Worm (Caenorhabditis elegans) whole organism, young adult: Measurements from ENCODE around the gene mai-1.

Experiments used
- B0019.2 ChIP-seq: fragments of 200-800 bp; sonication (Bioruptor generic); conservative IDR thresholded peaks from 2 replicates; pipeline ENCODE4 v1.3.6; 2022; ENCODE audit warnings: missing genetic modification reagents, missing genetic modification characterization, missing compliant biosample characterization
- C06A6.2 ChIP-seq: fragments of 200-800 bp; sonication (Bioruptor generic); conservative IDR thresholded peaks from 2 replicates; pipeline ENCODE4 v1.3.6; 2022; ENCODE audit warnings: missing genetic modification characterization, missing compliant biosample characterization
- D2030.7 ChIP-seq: fragments of 200-800 bp; sonication (Bioruptor generic); IDR thresholded peaks from 2 replicates; pipeline ENCODE4 v1.3.6; 2022; ENCODE audit warnings: missing genetic modification reagents, missing genetic modification characterization, missing compliant biosample characterization
- F39B2.1 ChIP-seq: fragments of 200-800 bp; sonication (Bioruptor generic); IDR thresholded peaks from 2 replicates; pipeline ENCODE4 v1.3.6; 2022; ENCODE audit warnings: missing genetic modification reagents, missing genetic modification characterization, missing compliant biosample characterization
- F49E8.2 ChIP-seq: sonication (generic microtip); optimal IDR thresholded peaks from 3 replicates; lab custom pipeline; 2017; ENCODE audit warnings: missing genetic modification characterization, mild to moderate bottlenecking, missing compliant biosample characterization, antibody characterized with exemption, moderate library complexity; ENCODE audit not compliant: insufficient read depth
- K12H6.12 ChIP-seq: fragments of 200-800 bp; sonication (Bioruptor generic); optimal IDR thresholded peaks from 2 replicates; lab custom pipeline; 2018; ENCODE audit warnings: mild to moderate bottlenecking, missing genetic modification characterization, missing compliant biosample characterization
- T26A5.8 ChIP-seq: sonication (generic microtip); optimal IDR thresholded peaks from 2 replicates; lab custom pipeline; 2016; ENCODE audit warnings: missing genetic modification characterization, missing compliant biosample characterization
- Y53F4B.3 ChIP-seq: fragments of 200-800 bp; sonication (Bioruptor generic); IDR thresholded peaks from 2 replicates; pipeline ENCODE4 v1.3.6; 2022; ENCODE audit warnings: missing genetic modification reagents, missing genetic modification characterization, missing compliant biosample characterization
- Y79H2A.3 ChIP-seq: fragments of 200-800 bp; sonication (Bioruptor generic); conservative IDR thresholded peaks from 2 replicates; pipeline ENCODE4 v1.3.6; 2022; ENCODE audit warnings: missing genetic modification reagents, missing genetic modification characterization, missing compliant biosample characterization
- Y95B8A.8 ChIP-seq: fragments of 200-800 bp; sonication (Bioruptor generic); IDR thresholded peaks from 2 replicates; pipeline ENCODE4 v1.3.6; 2022; ENCODE audit warnings: missing genetic modification reagents, missing genetic modification characterization, missing compliant biosample characterization
- ZK185.1 ChIP-seq: sonication (generic microtip); optimal IDR thresholded peaks from 2 replicates; lab custom pipeline; 2016; ENCODE audit warnings: mild to moderate bottlenecking, missing genetic modification characterization, missing compliant biosample characterization; ENCODE audit not compliant: poor library complexity, severe bottlenecking
- akir-1 ChIP-seq: fragments of 200-800 bp; sonication (Bioruptor generic); optimal IDR thresholded peaks from 2 replicates; lab custom pipeline; 2018; ENCODE audit warnings: mild to moderate bottlenecking, missing genetic modification characterization, moderate library complexity, missing compliant biosample characterization
- aptf-2 ChIP-seq: fragments of 200-800 bp; sonication (Bioruptor generic); conservative IDR thresholded peaks from 2 replicates; pipeline ENCODE4 v1.3.6; 2022; ENCODE audit warnings: missing genetic modification reagents, missing genetic modification characterization, missing compliant biosample characterization
- athp-1 ChIP-seq: sonication (generic microtip); optimal IDR thresholded peaks from 2 replicates; lab custom pipeline; 2017; ENCODE audit warnings: mild to moderate bottlenecking, missing genetic modification characterization, missing compliant biosample characterization
- attf-6 ChIP-seq: fragments of 200-800 bp; sonication (Bioruptor generic); IDR thresholded peaks from 2 replicates; pipeline ENCODE4 v1.3.6; 2022; ENCODE audit warnings: missing genetic modification reagents, missing genetic modification characterization, missing compliant biosample characterization
- bed-1 ChIP-seq: fragments of 200-800 bp; sonication (Bioruptor generic); IDR thresholded peaks from 2 replicates; pipeline ENCODE4 v1.3.6; 2022; ENCODE audit warnings: missing genetic modification reagents, missing genetic modification characterization, missing compliant biosample characterization
- ceh-100 ChIP-seq: fragments of 200-800 bp; sonication (Bioruptor generic); IDR thresholded peaks from 2 replicates; pipeline ENCODE4 v1.3.6; 2022; ENCODE audit warnings: missing genetic modification reagents, missing genetic modification characterization, missing compliant biosample characterization
- ceh-58 ChIP-seq: fragments of 200-800 bp; sonication (Bioruptor generic); IDR thresholded peaks from 2 replicates; pipeline ENCODE4 v1.3.6; 2022; ENCODE audit warnings: missing genetic modification characterization, missing compliant biosample characterization
- egl-18 ChIP-seq: fragments of 200-800 bp; sonication (Bioruptor generic); IDR thresholded peaks from 2 replicates; pipeline ENCODE4 v1.3.6; 2022; ENCODE audit warnings: missing genetic modification reagents, missing genetic modification characterization, missing compliant biosample characterization
- egl-44 ChIP-seq: fragments of 200-800 bp; sonication (Bioruptor generic); IDR thresholded peaks from 2 replicates; pipeline ENCODE4 v1.3.6; 2022; ENCODE audit warnings: missing genetic modification reagents, missing genetic modification characterization, missing compliant biosample characterization
- ets-4 ChIP-seq: fragments of 200-800 bp; sonication (Bioruptor generic); optimal IDR thresholded peaks from 2 replicates; lab custom pipeline; 2018; ENCODE audit warnings: mild to moderate bottlenecking, missing genetic modification characterization, missing compliant biosample characterization
- fkh-3 ChIP-seq: sonication (generic microtip); optimal IDR thresholded peaks from 2 replicates; lab custom pipeline; 2016; ENCODE audit warnings: mild to moderate bottlenecking, missing genetic modification characterization, missing compliant biosample characterization
- him-1 ChIP-seq: sonication (generic microtip); optimal IDR thresholded peaks from 2 replicates; lab custom pipeline; 2016; ENCODE audit warnings: missing genotype, missing genetic modification reagents, missing genetic modification characterization, missing compliant biosample characterization
- hrde-1 ChIP-seq: sonication (generic microtip); optimal IDR thresholded peaks from 2 replicates; lab custom pipeline; 2016; ENCODE audit warnings: missing genetic modification characterization, mild to moderate bottlenecking, missing compliant biosample characterization, moderate library complexity, missing genotype, missing genetic modification reagents, borderline replicate concordance
- let-526 ChIP-seq: fragments of 200-800 bp; sonication (Bioruptor generic); IDR thresholded peaks from 2 replicates; pipeline ENCODE4 v1.3.6; 2022; ENCODE audit warnings: missing genetic modification reagents, missing genetic modification characterization, missing compliant biosample characterization
- let-607 ChIP-seq, 2 experiments: fragments of 200-800 bp in 1 of 2; sonication (Bioruptor generic) in 1 of 2; sonication (generic microtip) in 1 of 2; optimal IDR thresholded peaks; 2 replicates each; lab custom pipeline; 2016 to 2018; ENCODE audit warnings: mild to moderate bottlenecking in 2 of 2, missing compliant biosample characterization in 2 of 2, missing genetic modification characterization in 2 of 2, moderate library complexity in 2 of 2, missing genotype in 1 of 2
- lin-40 ChIP-seq: sonication (generic microtip); optimal IDR thresholded peaks from 2 replicates; lab custom pipeline; 2016; ENCODE audit warnings: missing genetic modification characterization, mild to moderate bottlenecking, missing compliant biosample characterization, missing genotype, missing genetic modification reagents
- madf-10 ChIP-seq: sonication (generic microtip); optimal IDR thresholded peaks from 2 replicates; lab custom pipeline; 2016; ENCODE audit warnings: mild to moderate bottlenecking, missing genetic modification characterization, missing compliant biosample characterization
- madf-6 ChIP-seq: fragments of 200-800 bp; sonication (Bioruptor generic); IDR thresholded peaks from 2 replicates; pipeline ENCODE4 v1.3.6; 2022; ENCODE audit warnings: missing genetic modification reagents, missing genetic modification characterization, missing compliant biosample characterization
- madf-8 ChIP-seq: fragments of 200-800 bp; sonication (Bioruptor generic); conservative IDR thresholded peaks from 2 replicates; pipeline ENCODE4 v1.3.6; 2022; ENCODE audit warnings: missing genetic modification reagents, missing genetic modification characterization, missing compliant biosample characterization
- mel-28 ChIP-seq: sonication (generic microtip); optimal IDR thresholded peaks from 2 replicates; lab custom pipeline; 2016; ENCODE audit warnings: borderline replicate concordance, mild to moderate bottlenecking, missing genetic modification characterization, missing compliant biosample characterization
- nfya-1 ChIP-seq: sonication (generic microtip); optimal IDR thresholded peaks from 2 replicates; lab custom pipeline; 2017; ENCODE audit warnings: antibody characterized with exemption, missing compliant biosample characterization, missing genetic modification characterization, borderline replicate concordance; ENCODE audit not compliant: insufficient read depth
- nhr-179 ChIP-seq: sonication (generic microtip); optimal IDR thresholded peaks from 2 replicates; lab custom pipeline; 2016; ENCODE audit warnings: mild to moderate bottlenecking, missing genetic modification characterization, missing compliant biosample characterization
- nhr-80 ChIP-seq: sonication (generic microtip); optimal IDR thresholded peaks from 2 replicates; lab custom pipeline; 2016; ENCODE audit warnings: missing genetic modification characterization, missing compliant biosample characterization
- rec-8 ChIP-seq, 2 experiments: sonication (generic microtip); optimal IDR thresholded peaks; 2 replicates each; lab custom pipeline; 2016; ENCODE audit warnings: mild to moderate bottlenecking in 2 of 2, missing genetic modification characterization in 2 of 2, missing genetic modification reagents in 2 of 2, missing genotype in 2 of 2, missing biosample characterization in 1 of 2, missing compliant biosample characterization in 1 of 2, moderate library complexity in 1 of 2
- repo-1 ChIP-seq: sonication (generic microtip); optimal IDR thresholded peaks from 2 replicates; lab custom pipeline; 2017; ENCODE audit warnings: mild to moderate bottlenecking, missing genetic modification characterization, missing compliant biosample characterization
- rpc-1 ChIP-seq, 2 experiments: fragments of 150-350 bp in 1 of 2; sonication (generic microtip) in 1 of 2; optimal IDR thresholded peaks; 2 replicates each; lab custom pipeline; 2014 to 2018; ENCODE audit warnings: missing biosample characterization in 1 of 2, missing genetic modification characterization in 1 of 2, missing genetic modification reagents in 1 of 2, missing genotype in 1 of 2
- snpc-1.1 ChIP-seq: sonication (generic microtip); optimal IDR thresholded peaks from 2 replicates; lab custom pipeline; 2017; ENCODE audit warnings: missing genetic modification characterization, mild to moderate bottlenecking, missing compliant biosample characterization, antibody characterized with exemption, moderate library complexity, missing genotype, missing genetic modification reagents; ENCODE audit not compliant: insufficient read depth
- snpc-3.4 ChIP-seq: sonication (generic microtip); optimal IDR thresholded peaks from 2 replicates; lab custom pipeline; 2017; ENCODE audit warnings: missing genetic modification characterization, mild to moderate bottlenecking, missing compliant biosample characterization, antibody characterized with exemption, moderate library complexity, missing genotype, missing genetic modification reagents
- snpc-4 ChIP-seq, 5 experiments: fragments of 150-350 bp in 1 of 5; sonication (generic microtip) in 4 of 5; optimal IDR thresholded peaks; 2 replicates each; lab custom pipeline; 2014 to 2018; ENCODE audit warnings: missing genetic modification characterization in 5 of 5, missing biosample characterization in 3 of 5, antibody characterized with exemption in 2 of 5, mild to moderate bottlenecking in 2 of 5, missing compliant biosample characterization in 2 of 5, missing genotype in 2 of 5, moderate library complexity in 2 of 5, missing genetic modification reagents in 1 of 5
- tbp1 ChIP-seq: fragments of 200-800 bp; sonication (Bioruptor generic); optimal IDR thresholded peaks from 2 replicates; lab custom pipeline; 2018; ENCODE audit warnings: mild to moderate bottlenecking, missing genetic modification characterization, missing compliant biosample characterization
- xnd-1 ChIP-seq: sonication (generic microtip); optimal IDR thresholded peaks from 2 replicates; lab custom pipeline; 2016; ENCODE audit warnings: missing genotype, missing genetic modification reagents, missing genetic modification characterization, missing compliant biosample characterization
- zim-3 ChIP-seq: sonication (generic microtip); optimal IDR thresholded peaks from 2 replicates; lab custom pipeline; 2017; ENCODE audit warnings: mild to moderate bottlenecking, missing genetic modification characterization, moderate library complexity, missing compliant biosample characterization
- ztf-18 ChIP-seq: sonication (generic microtip); optimal IDR thresholded peaks from 2 replicates; lab custom pipeline; 2016; ENCODE audit warnings: missing genotype, mild to moderate bottlenecking, missing genetic modification characterization, missing compliant biosample characterization
- ztf-25 ChIP-seq: fragments of 200-800 bp; sonication (Bioruptor generic); IDR thresholded peaks from 2 replicates; pipeline ENCODE4 v1.3.6; 2022; ENCODE audit warnings: missing genetic modification reagents, missing genetic modification characterization, missing compliant biosample characterization
- ztf-26 ChIP-seq: sonication (generic microtip); optimal IDR thresholded peaks from 2 replicates; lab custom pipeline; 2017; ENCODE audit warnings: missing genetic modification characterization, missing compliant biosample characterization
- ztf-3 ChIP-seq: fragments of 200-800 bp; sonication (Bioruptor generic); optimal IDR thresholded peaks from 2 replicates; lab custom pipeline; 2018; ENCODE audit warnings: mild to moderate bottlenecking, missing genetic modification characterization, missing compliant biosample characterization

Gene mai-1

DNA sequence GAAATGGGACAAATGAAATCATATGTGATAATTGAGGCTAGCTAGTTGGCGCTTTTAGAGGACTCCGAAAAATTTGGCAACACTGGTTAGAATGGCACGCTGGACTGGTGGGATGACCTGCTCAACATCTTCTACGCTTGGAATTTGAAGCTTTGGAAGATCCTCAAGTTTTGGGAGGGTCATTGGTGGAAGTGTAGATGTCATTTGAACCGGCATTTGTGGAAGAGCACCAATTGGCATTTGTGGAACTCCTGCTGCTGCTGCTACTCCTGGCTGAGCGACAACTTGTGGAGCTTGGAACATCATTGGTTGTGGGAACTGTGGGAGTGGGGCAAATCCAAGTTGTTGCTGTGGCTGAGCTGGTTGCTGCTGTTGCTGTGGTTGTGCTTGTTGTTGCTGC is 23.9 kb downstream of the mai-1 start:
- TF ChIP-seq ztf-18 (tag; lab: Kevin White, UChicago) (no peak), nfya-1 (no peak), Y95B8A.8 (GFP tag; lab: Robert Waterston, UW) (no peak), tbp1 (GFP tag; lab: Kevin White, UChicago) (no peak), xnd-1 (tag; lab: Kevin White, UChicago) (no peak), rec-8 (tag; optimal IDR thresholded peaks at IDR 0.05; lab: Kevin White, UChicago) (no peak), him-1 (no peak), egl-44 (GFP tag; lab: Robert Waterston, UW) (no peak), K12H6.12 (tag; lab: Kevin White, UChicago) (no peak), bed-1 (GFP tag; lab: Robert Waterston, UW) (no peak), akir-1 (GFP tag; lab: Kevin White, UChicago) (no peak), ztf-25 (GFP tag; lab: Robert Waterston, UW) (no peak), attf-6 (GFP tag; lab: Robert Waterston, UW) (no peak), Y79H2A.3 (GFP tag; lab: Robert Waterston, UW) (no peak), ztf-26 (tag; lab: Kevin White, UChicago) (peak; percentile 27), madf-6 (GFP tag; lab: Robert Waterston, UW) (no peak), C06A6.2 (no peak), hrde-1 (tag; lab: Kevin White, UChicago) (no peak), ceh-58 (GFP tag; lab: Robert Waterston, UW) (no peak), let-526 (GFP tag; lab: Robert Waterston, UW) (no peak), snpc-4 (GFP tag; optimal IDR thresholded peaks at IDR 0.05; lab: Kevin White, UChicago) (no peak), snpc-4 (tag; optimal IDR thresholded peaks at IDR 0.05; lab: Kevin White, UChicago) (no peak), repo-1 (tag; lab: Kevin White, UChicago) (peak; percentile 51), D2030.7 (0 out of 2 replicates have a peak, but pooled peaks have one; percentile 21), T26A5.8 (tag; lab: Kevin White, UChicago) (no peak), aptf-2 (GFP tag; lab: Robert Waterston, UW) (0 out of 2 replicates have a peak, but pooled peaks have one; percentile 17), nhr-80 (no peak), ztf-3 (peak; percentile 6), madf-10 (no peak), Y53F4B.3 (GFP tag; lab: Robert Waterston, UW) (no peak), madf-8 (GFP tag; lab: Robert Waterston, UW) (no peak), egl-18 (GFP tag; lab: Robert Waterston, UW) (no peak), fkh-3 (tag; lab: Kevin White, UChicago) (no peak), lin-40 (peak; percentile 1), F39B2.1 (GFP tag; lab: Robert Waterston, UW) (no peak), ceh-100 (GFP tag; lab: Robert Waterston, UW) (no peak), ets-4 (GFP tag; lab: Kevin White, UChicago) (no peak), F49E8.2 (tag; lab: Kevin White, UChicago) (no peak), athp-1 (tag; lab: Kevin White, UChicago) (peak; percentile 4), rpc-1 (optimal IDR thresholded peaks at IDR 0.05; lab: Kevin White, UChicago) (no peak), rpc-1 (tag; optimal IDR thresholded peaks at IDR 0.05; lab: Kevin White, UChicago) (no peak), snpc-1.1 (tag; lab: Kevin White, UChicago) (no peak), zim-3 (tag; lab: Kevin White, UChicago) (no peak), snpc-3.4 (tag; lab: Kevin White, UChicago) (no peak), let-607 (tag; optimal IDR thresholded peaks at IDR 0.05; lab: Kevin White, UChicago) (no peak), mel-28 (no peak), B0019.2 (GFP tag; lab: Robert Waterston, UW) (no peak), ZK185.1 (tag; lab: Kevin White, UChicago) (no peak), nhr-179 (tag; lab: Kevin White, UChicago) (no peak)
